Worm (Caenorhabditis elegans): Measurements from ENCODE around the gene cal-3.

Gene cal-3

ce11 chrIV:3867252-3867651 lies 32.3 kb upstream of the cal-3 start, which contains the start of gene F37C4.4:
F37C4.4 (plus strand) TSS chrIV:3867309.
- no peak for TF ChIP-seq tbx-37 (GFP tag; conservative IDR thresholded peaks at IDR 0.05)
- no peak for TF ChIP-seq aly-1 (tag; optimal IDR thresholded peaks at IDR 0.05)
- TF ChIP-seq ceh-13 (GFP tag; optimal IDR thresholded peaks at IDR 0.05): no peak
- TF ChIP-seq ama-1 (optimal IDR thresholded peaks at IDR 0.05): no peak
- TF ChIP-seq sea-1 (GFP tag; conservative IDR thresholded peaks at IDR 0.05): no peak
- TF ChIP-seq tra-4 (tag; optimal IDR thresholded peaks at IDR 0.05): no peak

ce11 chrIV:3866018-3866417 lies 31.1 kb upstream of the cal-3 start:
- TF ChIP-seq ama-1 (optimal IDR thresholded peaks at IDR 0.05) (no peak), tbx-37 (GFP tag; conservative IDR thresholded peaks at IDR 0.05) (no peak), hnd-1 (tag; optimal IDR thresholded peaks at IDR 0.05) (no peak), hmbx-1 (tag; optimal IDR thresholded peaks at IDR 0.05) (no peak), F13C5.2 (tag; optimal IDR thresholded peaks at IDR 0.05) (no peak), flt-1 (GFP tag; IDR thresholded peaks at IDR 0.05) (no peak), pes-1 (GFP tag; IDR thresholded peaks at IDR 0.05) (no peak), aly-1 (tag; optimal IDR thresholded peaks at IDR 0.05) (no peak), sea-1 (GFP tag; conservative IDR thresholded peaks at IDR 0.05) (no peak), ceh-36 (tag; optimal IDR thresholded peaks at IDR 0.05) (no peak), B0310.2 (tag; optimal IDR thresholded peaks at IDR 0.05) (no peak), ceh-13 (GFP tag; optimal IDR thresholded peaks at IDR 0.05) (no peak), hmg-4 (GFP tag; optimal IDR thresholded peaks at IDR 0.05) (no peak), ets-7 (tag; optimal IDR thresholded peaks at IDR 0.05) (no peak), tbx-11 (GFP tag; IDR thresholded peaks at IDR 0.05) (no peak), scrt-1 (GFP tag; IDR thresholded peaks at IDR 0.05) (no peak), tra-4 (tag; optimal IDR thresholded peaks at IDR 0.05) (no peak)

- no peak for TF ChIP-seq tra-4 (tag; optimal IDR thresholded peaks at IDR 0.05)
- no peak for TF ChIP-seq ets-7 (tag; optimal IDR thresholded peaks at IDR 0.05)
- no peak for TF ChIP-seq F13C5.2 (tag; optimal IDR thresholded peaks at IDR 0.05)
- no peak for TF ChIP-seq hmbx-1 (tag; optimal IDR thresholded peaks at IDR 0.05)
- TF ChIP-seq sea-1 (GFP tag; conservative IDR thresholded peaks at IDR 0.05): no peak
- no peak for TF ChIP-seq B0310.2 (tag; optimal IDR thresholded peaks at IDR 0.05)
- no peak for TF ChIP-seq tbx-11 (GFP tag; IDR thresholded peaks at IDR 0.05)
- TF ChIP-seq aly-1 (tag; optimal IDR thresholded peaks at IDR 0.05): no peak
- TF ChIP-seq ceh-13 (GFP tag; optimal IDR thresholded peaks at IDR 0.05): no peak
- no peak for TF ChIP-seq ama-1 (optimal IDR thresholded peaks at IDR 0.05)
- TF ChIP-seq hnd-1 (tag; optimal IDR thresholded peaks at IDR 0.05): no peak
- no peak for TF ChIP-seq ceh-36 (tag; optimal IDR thresholded peaks at IDR 0.05)
- no peak for TF ChIP-seq flt-1 (GFP tag; IDR thresholded peaks at IDR 0.05)
- no peak for TF ChIP-seq tbx-37 (GFP tag; conservative IDR thresholded peaks at IDR 0.05)
These were observed 30.0 kb upstream of the cal-3 start, which contains the start of gene aat-8 for ce11 chrIV:3864944-3865343. aat-8 (minus strand) TSS chrIV:3865044.

- TF ChIP-seq ceh-13 (GFP tag; optimal IDR thresholded peaks at IDR 0.05) (no peak), ceh-36 (tag; optimal IDR thresholded peaks at IDR 0.05) (no peak), aly-1 (tag; optimal IDR thresholded peaks at IDR 0.05) (no peak), tbx-11 (GFP tag; IDR thresholded peaks at IDR 0.05) (no peak), pes-1 (GFP tag; IDR thresholded peaks at IDR 0.05) (no peak), hmg-4 (GFP tag; optimal IDR thresholded peaks at IDR 0.05) (no peak), B0310.2 (tag; optimal IDR thresholded peaks at IDR 0.05) (no peak), tbx-37 (GFP tag; conservative IDR thresholded peaks at IDR 0.05) (no peak), F13C5.2 (tag; optimal IDR thresholded peaks at IDR 0.05) (no peak), hnd-1 (tag; optimal IDR thresholded peaks at IDR 0.05) (no peak), sea-1 (GFP tag; conservative IDR thresholded peaks at IDR 0.05) (no peak), ama-1 (optimal IDR thresholded peaks at IDR 0.05) (no peak), hmbx-1 (tag; optimal IDR thresholded peaks at IDR 0.05) (no peak), ets-7 (tag; optimal IDR thresholded peaks at IDR 0.05) (no peak), tra-4 (tag; optimal IDR thresholded peaks at IDR 0.05) (no peak), scrt-1 (GFP tag; IDR thresholded peaks at IDR 0.05) (no peak), flt-1 (GFP tag; IDR thresholded peaks at IDR 0.05) (no peak)
These were observed 28.0 kb upstream of the cal-3 start for ce11 chrIV:3862948-3863347.

ce11 chrIV:3860419-3860818 lies 25.5 kb upstream of the cal-3 start:
- TF ChIP-seq B0310.2 (tag; optimal IDR thresholded peaks at IDR 0.05) (no peak), ceh-36 (tag; optimal IDR thresholded peaks at IDR 0.05) (no peak)

- TF ChIP-seq ceh-36 (tag; optimal IDR thresholded peaks at IDR 0.05) (no peak), tbx-37 (GFP tag; conservative IDR thresholded peaks at IDR 0.05) (no peak), tbx-11 (GFP tag; IDR thresholded peaks at IDR 0.05) (no peak), ceh-13 (GFP tag; optimal IDR thresholded peaks at IDR 0.05) (no peak), hmg-4 (GFP tag; optimal IDR thresholded peaks at IDR 0.05) (no peak), aly-1 (tag; optimal IDR thresholded peaks at IDR 0.05) (no peak), B0310.2 (tag; optimal IDR thresholded peaks at IDR 0.05) (no peak), F13C5.2 (tag; optimal IDR thresholded peaks at IDR 0.05) (no peak), sea-1 (GFP tag; conservative IDR thresholded peaks at IDR 0.05) (no peak), hnd-1 (tag; optimal IDR thresholded peaks at IDR 0.05) (no peak), pes-1 (GFP tag; IDR thresholded peaks at IDR 0.05) (no peak), ama-1 (optimal IDR thresholded peaks at IDR 0.05) (no peak), hmbx-1 (tag; optimal IDR thresholded peaks at IDR 0.05) (no peak), scrt-1 (GFP tag; IDR thresholded peaks at IDR 0.05) (no peak), tra-4 (tag; optimal IDR thresholded peaks at IDR 0.05) (no peak), ets-7 (tag; optimal IDR thresholded peaks at IDR 0.05) (no peak), flt-1 (GFP tag; IDR thresholded peaks at IDR 0.05) (no peak)
These were observed 24.6 kb upstream of the cal-3 start for ce11 chrIV:3859552-3859951.

- TF ChIP-seq tbx-37 (GFP tag; conservative IDR thresholded peaks at IDR 0.05): no peak
- no peak for TF ChIP-seq scrt-1 (GFP tag; IDR thresholded peaks at IDR 0.05)
- no peak for TF ChIP-seq sea-1 (GFP tag; conservative IDR thresholded peaks at IDR 0.05)
- TF ChIP-seq flt-1 (GFP tag; IDR thresholded peaks at IDR 0.05): no peak
- no peak for TF ChIP-seq tra-4 (tag; optimal IDR thresholded peaks at IDR 0.05)
- no peak for TF ChIP-seq hmbx-1 (tag; optimal IDR thresholded peaks at IDR 0.05)
- TF ChIP-seq B0310.2 (tag; optimal IDR thresholded peaks at IDR 0.05): no peak
- no peak for TF ChIP-seq tbx-11 (GFP tag; IDR thresholded peaks at IDR 0.05)
- no peak for TF ChIP-seq ceh-36 (tag; optimal IDR thresholded peaks at IDR 0.05)
- no peak for TF ChIP-seq ama-1 (optimal IDR thresholded peaks at IDR 0.05)
- no peak for TF ChIP-seq hnd-1 (tag; optimal IDR thresholded peaks at IDR 0.05)
- no peak for TF ChIP-seq ceh-13 (GFP tag; optimal IDR thresholded peaks at IDR 0.05)
- TF ChIP-seq ets-7 (tag; optimal IDR thresholded peaks at IDR 0.05): no peak
- no peak for TF ChIP-seq pes-1 (GFP tag; IDR thresholded peaks at IDR 0.05)
- no peak for TF ChIP-seq aly-1 (tag; optimal IDR thresholded peaks at IDR 0.05)
- no peak for TF ChIP-seq F13C5.2 (tag; optimal IDR thresholded peaks at IDR 0.05)
These were observed 23.1 kb upstream of the cal-3 start for ce11 chrIV:3857999-3858552.

Measured in whole organism, early embryonic.